Worm (Caenorhabditis elegans) whole organism, L1 larva: ENCODE measurements around the gene Y25C1A.2.

Experiments used
- egl-13 ChIP-seq: sonication (generic microtip); optimal IDR thresholded peaks from 2 replicates; lab custom pipeline; 2016; ENCODE audit warnings: missing genotype, missing genetic modification reagents, missing genetic modification characterization, missing compliant biosample characterization
- elt-3 ChIP-seq, 6 experiments: fragments of 150-350 bp in 1 of 6; sonication (generic microtip); optimal IDR thresholded peaks; 2 replicates each; lab custom pipeline; 2017 to 2018; ENCODE audit warnings: missing biosample characterization in 6 of 6, missing genetic modification characterization in 6 of 6, inconsistent platforms in 1 of 6
- fkh-10 ChIP-seq: sonication (generic microtip); optimal IDR thresholded peaks from 2 replicates; lab custom pipeline; 2017; ENCODE audit warnings: missing biosample characterization, missing genetic modification reagents, missing genetic modification characterization
- jun-1 ChIP-seq: fragments of 150-350 bp; optimal IDR thresholded peaks from 2 replicates; lab custom pipeline; 2014; ENCODE audit warnings: missing biosample characterization, missing genetic modification reagents, missing genetic modification characterization
- lin-14 ChIP-seq: fragments of 200-800 bp; sonication (Bioruptor generic); optimal IDR thresholded peaks from 2 replicates; lab custom pipeline; 2018; ENCODE audit warnings: mild to moderate bottlenecking, missing genetic modification characterization, moderate library complexity, missing compliant biosample characterization
- mep-1 ChIP-seq: fragments of 150-350 bp; optimal IDR thresholded peaks from 2 replicates; lab custom pipeline; 2014; ENCODE audit warnings: missing biosample characterization, missing genetic modification characterization
- nhr-76 ChIP-seq: sonication (generic microtip); optimal IDR thresholded peaks from 2 replicates; lab custom pipeline; 2017; ENCODE audit warnings: missing biosample characterization, missing genetic modification characterization

ce11 chrII:3113289-3113688, 876 bp downstream of the Y25C1A.2 start:
- no peak for TF ChIP-seq egl-13 (tag; lab: Kevin White, UChicago)
- TF ChIP-seq fkh-10 (GFP tag; lab: Kevin White, UChicago) = no peak
- no peak for TF ChIP-seq mep-1 (tag; lab: Kevin White, UChicago)
- no peak for TF ChIP-seq nhr-76
- no peak for TF ChIP-seq jun-1
- no peak for TF ChIP-seq lin-14 (GFP tag; lab: Kevin White, UChicago)
- no peak for TF ChIP-seq elt-3 (tag; optimal IDR thresholded peaks at IDR 0.05; lab: Kevin White, UChicago)
